Fruit fly (Drosophila melanogaster) whole organism, larva: ENCODE data around the gene GstD9.

Source experiments
- noc ChIP-seq: fragments of 200-800 bp; sonication (Bioruptor generic); optimal IDR thresholded peaks from 3 replicates; lab custom pipeline; 2019; ENCODE audit warnings: missing biosample characterization, mild to moderate bottlenecking, missing genetic modification characterization, moderate library complexity

The GstD9 gene

dm6 chr3R:12367464-12367863 lies at the start of gene GstD9:
TSS of gene GstD9 (minus strand) at chr3R:12367564.
- TF ChIP-seq noc, result no peak

dm6 chr3R:12413274-12413958 lies 46.1 kb upstream of the GstD9 start, which contains the start of the genes Dip-C and pps:
TSS of gene Dip-C (minus strand) at chr3R:12413759.
TSS of gene pps (plus strand) at chr3R:12413828.
- TF ChIP-seq noc, result no peak

dm6 chr3R:12411449-12411848 lies 44.1 kb upstream of the GstD9 start:
- peak; percentile 63 for TF ChIP-seq noc

- TF ChIP-seq noc, result peak; percentile 37
Measured at dm6 chr3R:12408160-12408559, 40.8 kb upstream of the GstD9 start, which contains the start of gene CG5196. TSS of gene CG5196 (plus strand) at chr3R:12408316.

- peak; percentile 68 for TF ChIP-seq noc
Measured at dm6 chr3R:12406235-12407196, 39.2 kb upstream of the GstD9 start, which contains the start of gene CG5167. TSS of gene CG5167 (plus strand) at chr3R:12406532.

dm6 chr3R:12405928-12406234 lies 38.5 kb upstream of the GstD9 start, which contains the start of gene Cyp9f2:
TSS of gene Cyp9f2 (minus strand) at chr3R:12406028.
- no peak for TF ChIP-seq noc

- no peak for TF ChIP-seq noc
Measured at dm6 chr3R:12405134-12405533, 37.8 kb upstream of the GstD9 start.

dm6 chr3R:12402935-12403334 lies 35.6 kb upstream of the GstD9 start:
- TF ChIP-seq noc, result peak; percentile 97

- no peak for TF ChIP-seq noc
Measured at dm6 chr3R:12401672-12402296, 34.4 kb upstream of the GstD9 start, which contains the start of gene DNAlig3. TSS of gene DNAlig3 (minus strand) at chr3R:12401839.

- no peak for TF ChIP-seq noc
Measured at dm6 chr3R:12398620-12399247, 31.4 kb upstream of the GstD9 start, which contains the start of gene Cyp9f3. TSS of gene Cyp9f3 (minus strand) at chr3R:12398929.

- TF ChIP-seq noc, result no peak
Measured at dm6 chr3R:12398054-12398453, 30.7 kb upstream of the GstD9 start.

dm6 chr3R:12395880-12396279 lies 28.5 kb upstream of the GstD9 start, which contains the start of the genes CG10096 and CG10097:
TSS of gene CG10096 (minus strand) at chr3R:12395980.
TSS of gene CG10097 (minus strand) at chr3R:12395980.
- TF ChIP-seq noc, result no peak

dm6 chr3R:12386965-12387364 lies 19.6 kb upstream of the GstD9 start, which contains the start of gene CG33098:
TSS of gene CG33098 (plus strand) at chr3R:12387188.
- TF ChIP-seq noc, result no peak

- no peak for TF ChIP-seq noc
Measured at dm6 chr3R:12385949-12386348, 18.6 kb upstream of the GstD9 start, which contains the start of gene Sol1. TSS of gene Sol1 (plus strand) at chr3R:12386249.

- no peak for TF ChIP-seq noc
Measured at dm6 chr3R:12384274-12384673, 16.9 kb upstream of the GstD9 start.

dm6 chr3R:12383784-12384183 lies 16.4 kb upstream of the GstD9 start:
- TF ChIP-seq noc, result no peak
